Worm (Caenorhabditis elegans): ENCODE data around the gene F12A10.8.

DNA sequence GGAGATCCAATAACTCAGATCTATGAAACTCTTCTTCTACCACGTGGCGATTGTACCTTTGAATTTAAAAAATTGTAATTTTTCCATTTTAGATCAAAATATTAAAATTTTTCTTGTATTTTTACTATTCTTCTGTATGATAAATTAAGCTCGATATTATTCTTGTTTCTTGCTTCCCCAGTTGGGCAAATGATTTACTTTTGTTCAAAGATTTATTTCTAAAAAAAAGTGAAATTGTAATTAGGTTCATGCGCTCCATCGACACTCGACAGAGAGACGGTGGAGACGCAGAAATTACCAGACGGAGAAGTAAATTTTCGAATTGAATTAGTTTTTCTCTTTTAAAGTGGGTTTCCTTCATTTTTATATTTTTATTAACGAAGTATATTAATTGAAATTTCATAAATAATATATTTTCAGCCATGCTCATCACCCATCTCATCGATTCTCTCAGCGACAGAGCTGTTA, 5.0 kb upstream of the F12A10.8 start, which contains the start of gene npp-24:
- TF ChIP-seq ama-1 (optimal IDR thresholded peaks at IDR 0.05) (no peak), skn-1 (tag; optimal IDR thresholded peaks at IDR 0.05) (no peak), ztf-4 (tag; optimal IDR thresholded peaks at IDR 0.05) (no peak), ceh-16 (tag; optimal IDR thresholded peaks at IDR 0.05) (no peak), C34F6.9 (tag; optimal IDR thresholded peaks at IDR 0.05) (peak; percentile 10), nhr-237 (tag; optimal IDR thresholded peaks at IDR 0.05) (no peak), mdl-1 (tag; optimal IDR thresholded peaks at IDR 0.05) (no peak)
